Worm (Caenorhabditis elegans) whole organism, L4/young adult: ENCODE measurements around the gene D1086.8.
"Not testable (repeated sequence)": the region's sequence is repeated elsewhere in the genome, so short reads cannot be mapped to it uniquely, and the experiment has no call there.

ENCODE experiments used
- W03F9.2 ChIP-seq: fragments of 150-350 bp; optimal IDR thresholded peaks from 2 replicates; lab custom pipeline; 2014; ENCODE audit warnings: missing biosample characterization, missing genetic modification characterization
- dao-5 ChIP-seq: sonication (generic microtip); optimal IDR thresholded peaks from 2 replicates; lab custom pipeline; 2016; ENCODE audit warnings: missing genotype, missing genetic modification characterization, moderate library complexity, missing compliant biosample characterization
- him-1 ChIP-seq: sonication (generic microtip); optimal IDR thresholded peaks from 2 replicates; lab custom pipeline; 2016; ENCODE audit warnings: missing genotype, missing genetic modification reagents, missing genetic modification characterization, missing compliant biosample characterization

- TF ChIP-seq him-1, W03F9.2, dao-5 (tag; lab: Kevin White, UChicago): not testable (repeated sequence)
Measured at ce11 chrV:14049274-14049673, 44.6 kb upstream of the D1086.8 start, which contains the start of gene F58D12.1.
